Fruit fly (Drosophila melanogaster): ENCODE data around the gene sog.
A peak's percentile ranks its signal among the peaks of the same experiment; 100 is the strongest.

The sog gene

DNA sequence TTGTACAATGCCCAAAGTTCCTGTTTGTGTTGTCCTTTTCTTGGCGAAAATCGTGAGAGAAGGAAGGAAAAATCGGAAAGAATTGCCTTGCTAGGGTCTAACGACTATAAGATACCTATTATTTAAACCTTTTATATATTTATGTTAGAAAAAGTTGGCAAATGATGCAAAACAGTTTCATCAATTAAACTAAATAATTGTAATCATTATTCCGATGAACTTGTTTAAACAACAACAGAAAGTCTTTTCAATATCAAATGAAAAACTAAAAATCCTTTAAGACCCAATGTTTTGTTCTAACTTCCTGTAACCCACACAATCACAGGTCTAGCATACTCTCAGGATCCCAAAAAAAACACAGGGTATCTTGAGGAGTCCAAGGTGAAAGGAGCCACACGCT, 41.1 kb upstream of the sog start (continued):
- peak; percentile 33 for TF ChIP-seq dmrt11E (tag; optimal IDR thresholded peaks at IDR 0.05)
- no peak for TF ChIP-seq CG30431 (GFP tag; optimal IDR thresholded peaks at IDR 0.05)
- TF ChIP-seq CG1529 (GFP tag; optimal IDR thresholded peaks at IDR 0.05), result no peak
- TF ChIP-seq CG13424 (tag; optimal IDR thresholded peaks at IDR 0.05), result no peak
- TF ChIP-seq CG12104 (GFP tag; optimal IDR thresholded peaks at IDR 0.05), result no peak
- TF ChIP-seq Dp (GFP tag; optimal IDR thresholded peaks at IDR 0.05), result no peak
- no peak for TF ChIP-seq grau (tag; optimal IDR thresholded peaks at IDR 0.05)
- peak; percentile 16 for TF ChIP-seq D19B (GFP tag; optimal IDR thresholded peaks at IDR 0.05)
- TF ChIP-seq gfzf (GFP tag; optimal IDR thresholded peaks at IDR 0.05), result no peak
- no peak for TF ChIP-seq Sry-δ (GFP tag; optimal IDR thresholded peaks at IDR 0.05)
- no peak for TF ChIP-seq otp (GFP tag; IDR thresholded peaks at IDR 0.05)
- no peak for TF ChIP-seq B-H2 (GFP tag; optimal IDR thresholded peaks at IDR 0.05)
- peak; percentile 10 for TF ChIP-seq CG10979 (tag; optimal IDR thresholded peaks at IDR 0.05)
- TF ChIP-seq HmgD (GFP tag; optimal IDR thresholded peaks at IDR 0.05), result no peak
- TF ChIP-seq gt (GFP tag; IDR thresholded peaks at IDR 0.05), result no peak
- TF ChIP-seq CG11695 (GFP tag; IDR thresholded peaks at IDR 0.05), result no peak
- peak; percentile 0 for TF ChIP-seq gem (tag; optimal IDR thresholded peaks at IDR 0.05)
- TF ChIP-seq Atf3 (GFP tag; optimal IDR thresholded peaks at IDR 0.05), result no peak
- no peak for TF ChIP-seq HLH54F (GFP tag; optimal IDR thresholded peaks at IDR 0.05)
- TF ChIP-seq prd (optimal IDR thresholded peaks at IDR 0.05), result no peak
- peak; percentile 48; the same call in 2 of the 3 replicates for TF ChIP-seq prd (GFP tag; IDR thresholded peaks at IDR 0.05)
- TF ChIP-seq ap (GFP tag; IDR thresholded peaks at IDR 0.05), result no peak
- no peak for TF ChIP-seq pfk (GFP tag; optimal IDR thresholded peaks at IDR 0.05)
- no peak for TF ChIP-seq sqz (GFP tag; optimal IDR thresholded peaks at IDR 0.05)
- no peak for TF ChIP-seq CG6765 (GFP tag; optimal IDR thresholded peaks at IDR 0.05)
- TF ChIP-seq CG9727 (GFP tag; optimal IDR thresholded peaks at IDR 0.05), result peak; percentile 8
- TF ChIP-seq ftz-f1 (GFP tag; optimal IDR thresholded peaks at IDR 0.05), result no peak
- TF ChIP-seq row (GFP tag; IDR thresholded peaks at IDR 0.05), result 0 out of 3 replicates have a peak, but pooled peaks have one; percentile 13
- TF ChIP-seq CG30020 (tag; optimal IDR thresholded peaks at IDR 0.05), result no peak
- no peak for TF ChIP-seq trem (tag; optimal IDR thresholded peaks at IDR 0.05)
- no peak for TF ChIP-seq CG15269 (tag; optimal IDR thresholded peaks at IDR 0.05)
- TF ChIP-seq Ada2b (GFP tag; IDR thresholded peaks at IDR 0.05), result no peak
- TF ChIP-seq Eip74EF (GFP tag; optimal IDR thresholded peaks at IDR 0.05), result no peak
- TF ChIP-seq sima (GFP tag; optimal IDR thresholded peaks at IDR 0.05), result no peak
- TF ChIP-seq zf30C (GFP tag; optimal IDR thresholded peaks at IDR 0.05), result no peak
- peak; percentile 54 for TF ChIP-seq CG15696 (tag; optimal IDR thresholded peaks at IDR 0.05)
- TF ChIP-seq CG33557 (GFP tag; optimal IDR thresholded peaks at IDR 0.05), result no peak
- TF ChIP-seq Trl (optimal IDR thresholded peaks at IDR 0.05), result no peak
- TF ChIP-seq Trl (GFP tag; optimal IDR thresholded peaks at IDR 0.05), result no peak
- no peak for TF ChIP-seq Bgb (GFP tag; IDR thresholded peaks at IDR 0.05; ENCODE audit: partially characterized antibody)
- TF ChIP-seq Mad (GFP tag; optimal IDR thresholded peaks at IDR 0.05), result no peak
- TF ChIP-seq CG12942 (GFP tag; optimal IDR thresholded peaks at IDR 0.05), result no peak
- no peak for TF ChIP-seq zfh1 (GFP tag; IDR thresholded peaks at IDR 0.05)
- TF ChIP-seq bcd (GFP tag; optimal IDR thresholded peaks at IDR 0.05), result no peak
- no peak for TF ChIP-seq H2.0 (GFP tag; IDR thresholded peaks at IDR 0.05)
- TF ChIP-seq Awh (GFP tag; IDR thresholded peaks at IDR 0.05), result no peak
- TF ChIP-seq bbx (GFP tag; IDR thresholded peaks at IDR 0.05; ENCODE audit: partially characterized antibody), result no peak
- no peak for TF ChIP-seq slp2 (GFP tag; optimal IDR thresholded peaks at IDR 0.05)
- no peak for TF ChIP-seq cato (GFP tag; optimal IDR thresholded peaks at IDR 0.05; ENCODE audit: borderline replicate concordance)
- TF ChIP-seq nmo (GFP tag; optimal IDR thresholded peaks at IDR 0.05), result no peak
- no peak for TF ChIP-seq CG4404 (GFP tag; IDR thresholded peaks at IDR 0.05)
- no peak for TF ChIP-seq CG6683 (GFP tag; optimal IDR thresholded peaks at IDR 0.05)
